Worm (Caenorhabditis elegans): Measurements from ENCODE around the gene sel-8.

Gene sel-8

DNA sequence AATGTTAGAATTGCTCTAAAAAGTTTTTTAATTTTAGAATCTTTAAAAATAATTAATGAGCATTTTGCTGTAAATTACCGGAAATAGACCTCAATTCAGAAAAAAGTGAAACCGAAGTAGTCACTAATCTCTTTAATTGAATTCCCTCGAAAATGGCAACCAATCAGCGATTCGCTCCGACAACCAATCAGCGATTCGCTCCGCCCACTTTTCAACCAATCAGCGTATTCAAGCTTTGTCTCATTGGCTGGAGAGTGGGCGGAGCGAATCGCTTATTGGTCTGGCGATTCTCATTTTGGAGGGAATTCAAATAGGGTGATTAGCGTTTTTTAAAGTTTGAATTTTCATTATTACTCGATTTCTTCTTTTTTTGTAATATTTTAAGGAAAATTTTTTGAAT, 7.9 kb upstream of the sel-8 start:
- TF ChIP-seq ztf-22 (GFP tag; optimal IDR thresholded peaks at IDR 0.05), result no peak
- TF ChIP-seq nfyb-1 (GFP tag; IDR thresholded peaks at IDR 0.05), result peak; percentile 73

DNA sequence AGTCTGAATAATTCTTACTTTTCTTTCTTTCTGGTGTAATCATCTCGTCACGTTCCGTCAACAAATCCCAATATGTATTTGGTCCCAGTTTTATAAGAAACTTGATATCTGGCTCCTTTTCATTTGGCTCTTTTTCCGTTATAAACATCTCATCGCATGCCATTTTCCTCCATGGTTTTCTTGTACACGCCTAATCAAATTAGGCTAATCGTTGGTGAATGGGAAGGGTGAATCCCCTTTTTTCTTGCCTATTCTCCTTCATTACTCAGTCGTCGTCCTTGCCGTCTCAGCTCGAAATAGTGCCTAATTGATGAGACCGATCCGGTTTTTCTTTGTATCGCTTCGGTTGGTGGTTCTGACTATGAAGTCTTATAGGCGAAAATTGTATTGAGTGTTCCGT, 7.2 kb upstream of the sel-8 start:
- TF ChIP-seq egl-18 (GFP tag; IDR thresholded peaks at IDR 0.05) (no peak), B0019.2 (GFP tag; conservative IDR thresholded peaks at IDR 0.05) (no peak), somi-1 (GFP tag; optimal IDR thresholded peaks at IDR 0.05) (no peak), B0336.3 (GFP tag; IDR thresholded peaks at IDR 0.05) (no peak), tbp1 (GFP tag; optimal IDR thresholded peaks at IDR 0.05) (no peak), rpc-1 (optimal IDR thresholded peaks at IDR 0.05) (no peak), rpc-1 (tag; optimal IDR thresholded peaks at IDR 0.05) (no peak), T07F8.4 (tag; optimal IDR thresholded peaks at IDR 0.05) (no peak), nfya-1 (tag; optimal IDR thresholded peaks at IDR 0.05; ENCODE audit: borderline replicate concordance, insufficient read depth) (no peak)

DNA sequence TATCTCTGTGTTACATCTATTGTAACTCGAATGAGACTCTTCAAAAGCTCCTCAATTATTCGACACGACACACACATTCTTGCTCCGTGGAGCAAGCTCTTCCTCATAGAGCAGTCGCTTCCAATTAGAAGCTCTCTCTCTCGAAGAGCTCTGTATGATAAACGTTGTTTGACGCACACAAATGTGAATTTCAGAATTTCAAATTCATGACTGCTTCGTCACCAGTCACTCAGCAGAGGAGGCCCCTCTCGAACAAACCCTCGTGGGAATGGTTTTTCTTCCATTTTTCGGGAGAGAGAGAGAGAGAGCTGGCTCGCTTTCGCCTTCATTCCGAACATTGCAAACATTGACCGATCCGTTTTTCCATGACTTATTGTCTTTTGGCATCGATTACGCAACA, 5.4 kb upstream of the sel-8 start:
- TF ChIP-seq cebp-1 (GFP tag; IDR thresholded peaks at IDR 0.05) (no peak), cebp-1 (tag; optimal IDR thresholded peaks at IDR 0.05) (peak; percentile 8), ztf-22 (GFP tag; optimal IDR thresholded peaks at IDR 0.05) (no peak), Y53F4B.3 (GFP tag; IDR thresholded peaks at IDR 0.05) (no peak)

DNA sequence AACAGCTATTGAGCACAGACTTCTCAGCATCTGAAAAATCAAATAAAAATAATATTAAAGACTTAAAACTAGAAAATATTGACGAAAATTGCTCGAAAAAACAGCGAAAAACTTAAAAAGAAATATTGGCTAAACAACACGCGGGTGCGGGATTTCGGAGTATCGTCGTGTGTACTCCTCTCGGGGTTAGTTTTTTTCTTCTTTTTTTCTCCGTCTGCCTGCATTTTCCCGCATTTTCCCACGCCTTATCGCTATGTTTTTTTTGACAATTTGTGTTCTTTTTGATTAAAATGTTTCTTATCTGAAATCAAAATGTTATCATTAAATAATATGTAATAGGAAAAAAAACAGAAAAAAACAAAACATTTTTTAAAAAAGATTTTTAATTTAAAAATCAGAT, 3.4 kb upstream of the sel-8 start, which contains the start of gene mrps-31:
Gene mrps-31 (minus strand): TSS at position 36 of the 400 bp plus-strand sequence.
- no peak for TF ChIP-seq ztf-25 (GFP tag; IDR thresholded peaks at IDR 0.05)
- TF ChIP-seq nhr-80 (tag; optimal IDR thresholded peaks at IDR 0.05), result peak; percentile 81
- TF ChIP-seq Y95B8A.8 (GFP tag; IDR thresholded peaks at IDR 0.05), result no peak
- TF ChIP-seq B0261.1 (tag; optimal IDR thresholded peaks at IDR 0.05), result no peak
- TF ChIP-seq egl-44 (GFP tag; IDR thresholded peaks at IDR 0.05), result no peak
- TF ChIP-seq him-1 (tag; optimal IDR thresholded peaks at IDR 0.05), result no peak
- TF ChIP-seq sea-2 (GFP tag; IDR thresholded peaks at IDR 0.05), result no peak
- TF ChIP-seq T26A5.8 (tag; optimal IDR thresholded peaks at IDR 0.05), result no peak
- no peak for TF ChIP-seq madf-8 (GFP tag; conservative IDR thresholded peaks at IDR 0.05)
- no peak for TF ChIP-seq akir-1 (GFP tag; optimal IDR thresholded peaks at IDR 0.05)
- TF ChIP-seq egrh-3 (GFP tag; IDR thresholded peaks at IDR 0.05), result no peak
- no peak for TF ChIP-seq C17E4.6 (GFP tag; IDR thresholded peaks at IDR 0.05)
- no peak for TF ChIP-seq nhr-27 (tag; optimal IDR thresholded peaks at IDR 0.05)
- no peak for TF ChIP-seq hsf-1 (GFP tag; IDR thresholded peaks at IDR 0.05)
- TF ChIP-seq tlf-1 (GFP tag; optimal IDR thresholded peaks at IDR 0.05), result no peak
- no peak for TF ChIP-seq B0019.2 (GFP tag; conservative IDR thresholded peaks at IDR 0.05)
- TF ChIP-seq snpc-4 (GFP tag; optimal IDR thresholded peaks at IDR 0.05), result no peak
- TF ChIP-seq snpc-4 (tag; optimal IDR thresholded peaks at IDR 0.05), result peak in 1 of 4 experiments; percentile 7
- no peak for TF ChIP-seq ceh-79 (tag; optimal IDR thresholded peaks at IDR 0.05)
- 0 out of 2 replicates have a peak, but pooled peaks have one; percentile 28 for TF ChIP-seq madf-6 (GFP tag; IDR thresholded peaks at IDR 0.05)
- no peak for TF ChIP-seq snpc-1.3 (tag; optimal IDR thresholded peaks at IDR 0.05; ENCODE audit: insufficient read depth)
- no peak for TF ChIP-seq ceh-100 (GFP tag; IDR thresholded peaks at IDR 0.05)
- TF ChIP-seq B0336.3 (GFP tag; IDR thresholded peaks at IDR 0.05), result no peak
- TF ChIP-seq chd-7 (tag; optimal IDR thresholded peaks at IDR 0.05), result no peak
- no peak for TF ChIP-seq rec-8 (tag; optimal IDR thresholded peaks at IDR 0.05)
- TF ChIP-seq ccch-3 (GFP tag; optimal IDR thresholded peaks at IDR 0.05), result no peak
- peak; percentile 32 for TF ChIP-seq F23B12.7 (tag; optimal IDR thresholded peaks at IDR 0.05; ENCODE audit: insufficient read depth)
- TF ChIP-seq aptf-2 (GFP tag; conservative IDR thresholded peaks at IDR 0.05), result no peak
- TF ChIP-seq tbx-9 (tag; optimal IDR thresholded peaks at IDR 0.05; ENCODE audit: borderline replicate concordance), result no peak
- TF ChIP-seq ets-4 (GFP tag; optimal IDR thresholded peaks at IDR 0.05), result no peak
- TF ChIP-seq mel-28 (tag; optimal IDR thresholded peaks at IDR 0.05; ENCODE audit: borderline replicate concordance), result no peak
- no peak for TF ChIP-seq F33H1.4 (GFP tag; IDR thresholded peaks at IDR 0.05)
- TF ChIP-seq snpc-3.4 (tag; optimal IDR thresholded peaks at IDR 0.05), result no peak

All from whole organism, young adult.